Worm (Caenorhabditis elegans) whole organism, L4 larva: Measurements from ENCODE around the gene nhr-95.

Experiments
- lin-15B ChIP-seq: fragments of 150-350 bp; sonication (generic microtip); optimal IDR thresholded peaks from 3 replicates; lab custom pipeline; 2014; ENCODE audit warnings: missing biosample characterization, missing genetic modification characterization
- nhr-6 ChIP-seq: fragments of 150-350 bp; optimal IDR thresholded peaks from 2 replicates; lab custom pipeline; 2014; ENCODE audit warnings: missing biosample characterization, missing genetic modification characterization
- ztf-7 ChIP-seq: fragments of 150-350 bp; optimal IDR thresholded peaks from 2 replicates; lab custom pipeline; 2014; ENCODE audit warnings: missing biosample characterization, missing genetic modification characterization

- TF ChIP-seq ztf-7: no peak
- no peak for TF ChIP-seq nhr-6 (tag; lab: Kevin White, UChicago)
- TF ChIP-seq lin-15B (tag; lab: Kevin White, UChicago): no peak
Observed at ce11 chrV:19053281-19053680, 29.2 kb downstream of the nhr-95 start.
